Worm (Caenorhabditis elegans) whole organism, late embryonic: ENCODE data around the gene ZK1307.4.

Experiments
- ahr-1 ChIP-seq: sonication (generic microtip); optimal IDR thresholded peaks from 2 replicates; lab custom pipeline; 2016; ENCODE audit warnings: missing genetic modification characterization, missing compliant biosample characterization
- ama-1 ChIP-seq: fragments of 150-350 bp; optimal IDR thresholded peaks from 2 replicates; lab custom pipeline; 2014
- ceh-14 ChIP-seq: sonication (generic microtip); optimal IDR thresholded peaks from 2 replicates; lab custom pipeline; 2016; ENCODE audit warnings: missing genotype, missing genetic modification characterization, missing compliant biosample characterization
- ceh-31 ChIP-seq: sonication (generic microtip); optimal IDR thresholded peaks from 2 replicates; lab custom pipeline; 2016; ENCODE audit warnings: missing genetic modification characterization, missing compliant biosample characterization
- fax-1 ChIP-seq: sonication (generic microtip); optimal IDR thresholded peaks from 2 replicates; lab custom pipeline; 2016; ENCODE audit warnings: missing genotype, missing genetic modification characterization, missing compliant biosample characterization
- hlh-13 ChIP-seq: fragments of 200-800 bp; sonication (Bioruptor generic); optimal IDR thresholded peaks from 2 replicates; lab custom pipeline; 2018; ENCODE audit warnings: mild to moderate bottlenecking, missing genetic modification characterization, missing compliant biosample characterization
- mec-3 ChIP-seq: sonication (generic microtip); optimal IDR thresholded peaks from 2 replicates; lab custom pipeline; 2016; ENCODE audit warnings: borderline replicate concordance, missing genetic modification characterization, missing compliant biosample characterization
- nfya-1 ChIP-seq: sonication (generic microtip); optimal IDR thresholded peaks from 2 replicates; lab custom pipeline; 2017; ENCODE audit warnings: missing genetic modification characterization, mild to moderate bottlenecking, missing compliant biosample characterization, antibody characterized with exemption, moderate library complexity
- pag-3 ChIP-seq: sonication (generic microtip); optimal IDR thresholded peaks from 2 replicates; lab custom pipeline; 2016; ENCODE audit warnings: missing compliant biosample characterization, missing genetic modification characterization, borderline replicate concordance
- pat-9 ChIP-seq: fragments of 200-800 bp; sonication (Bioruptor generic); optimal IDR thresholded peaks from 2 replicates; lab custom pipeline; 2018; ENCODE audit warnings: mild to moderate bottlenecking, missing genetic modification characterization, moderate library complexity, missing compliant biosample characterization
- pha-4 ChIP-seq: fragments of 150-350 bp; optimal IDR thresholded peaks from 2 replicates; lab custom pipeline; 2018; ENCODE audit warnings: missing biosample characterization, missing genetic modification reagents, missing genetic modification characterization
- pqm-1 ChIP-seq: sonication (generic microtip); optimal IDR thresholded peaks from 2 replicates; lab custom pipeline; 2016; ENCODE audit warnings: missing genetic modification characterization, missing compliant biosample characterization
- rnt-1 ChIP-seq: sonication (generic microtip); optimal IDR thresholded peaks from 2 replicates; lab custom pipeline; 2016; ENCODE audit warnings: missing genetic modification characterization, missing compliant biosample characterization
- tbx-2 ChIP-seq: sonication (generic microtip); optimal IDR thresholded peaks from 2 replicates; lab custom pipeline; 2016; ENCODE audit warnings: missing genetic modification characterization, missing compliant biosample characterization

DNA sequence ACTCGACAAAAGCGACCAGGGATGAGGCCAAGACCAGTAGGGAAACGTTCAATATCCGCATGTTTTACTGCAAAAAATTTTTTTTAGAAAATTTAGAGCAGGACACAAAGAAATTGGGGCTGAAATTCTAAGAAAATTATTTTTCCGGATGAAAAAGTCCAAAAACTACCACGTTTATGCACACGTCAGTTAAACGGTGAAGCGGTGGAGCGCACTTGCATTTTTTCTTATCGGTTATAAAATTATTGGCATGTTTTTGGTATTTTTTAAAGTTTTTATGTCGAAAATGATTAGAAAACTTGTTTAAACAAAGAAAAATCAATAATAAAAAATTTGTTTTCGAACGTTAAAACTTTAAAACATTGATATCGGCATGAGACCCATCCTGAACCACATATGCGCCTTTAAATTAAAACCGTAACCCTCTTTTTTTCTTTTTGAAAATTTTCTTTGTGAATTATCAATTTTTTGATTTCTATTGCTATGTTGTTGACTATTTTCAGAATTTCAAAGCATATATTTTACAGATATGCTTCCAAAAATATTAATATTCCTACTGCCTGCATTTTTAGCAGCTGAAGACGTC, 27.4 kb downstream of the ZK1307.4 start, which contains the start of the genes dnj-20 and ZK1307.8:
- TF ChIP-seq pag-3 (no peak), ama-1 (lab: Kevin White, UChicago) (no peak), fax-1 (tag; lab: Kevin White, UChicago) (no peak), ceh-31 (tag; lab: Kevin White, UChicago) (no peak), ahr-1 (tag; lab: Kevin White, UChicago) (no peak), pat-9 (tag; lab: Kevin White, UChicago) (no peak), pqm-1 (tag; lab: Kevin White, UChicago) (no peak), tbx-2 (tag; lab: Kevin White, UChicago) (no peak), ceh-14 (tag; lab: Kevin White, UChicago) (no peak), hlh-13 (GFP tag; lab: Kevin White, UChicago) (no peak), pha-4 (tag; lab: Kevin White, UChicago) (no peak), mec-3 (tag; lab: Kevin White, UChicago) (no peak), nfya-1 (tag; lab: Kevin White, UChicago) (no peak), rnt-1 (tag; lab: Kevin White, UChicago) (no peak)
